Fruit fly (Drosophila melanogaster): ENCODE data around the gene MED11.

DNA sequence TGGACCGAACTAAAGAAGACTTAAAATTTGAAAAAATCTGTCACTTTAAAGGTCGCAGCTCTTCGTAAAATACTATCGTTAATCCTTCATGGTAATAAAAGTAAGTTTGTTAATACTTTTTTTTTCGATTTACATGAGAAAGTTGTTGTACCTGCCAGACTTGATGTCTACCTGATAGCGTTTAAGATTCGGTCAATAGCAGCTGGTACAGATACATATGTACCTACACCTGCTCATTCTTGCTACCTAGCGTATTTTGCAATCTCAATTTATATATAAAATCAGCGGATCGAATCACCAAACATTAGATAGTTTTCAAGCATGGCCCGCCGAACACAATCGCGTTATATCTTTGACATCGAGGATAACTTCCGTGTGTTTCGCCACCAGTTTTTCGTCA lies 1.5 kb upstream of the MED11 start, which contains the start of gene CG6885:
- TF ChIP-seq CG9609 (GFP tag; optimal IDR thresholded peaks at IDR 0.05) (no peak), CG14014 (GFP tag; IDR thresholded peaks at IDR 0.05) (no peak), bbx (GFP tag; IDR thresholded peaks at IDR 0.05; ENCODE audit: partially characterized antibody) (no peak), Camta (GFP tag; optimal IDR thresholded peaks at IDR 0.05) (no peak), CG5953 (GFP tag; IDR thresholded peaks at IDR 0.05) (no peak), CG16815 (GFP tag; optimal IDR thresholded peaks at IDR 0.05) (no peak), Dek (tag; optimal IDR thresholded peaks at IDR 0.05) (no peak)
